Worm (Caenorhabditis elegans) whole organism, dauer: ENCODE results near the gene K09C6.7.
"Not testable (repeated sequence)": the region's sequence is repeated elsewhere in the genome, so short reads cannot be mapped to it uniquely, and the experiment has no call there.

Source experiments
- unc-62 ChIP-seq: sonication (generic microtip); optimal IDR thresholded peaks from 2 replicates; lab custom pipeline; 2017; ENCODE audit warnings: missing biosample characterization, missing genetic modification reagents, missing genetic modification characterization

Gene K09C6.7

ce11 chrV:838984-839471, at the start of gene K09C6.7, which contains the start of gene K09C6.10:
TSS of gene K09C6.7 (minus strand) at chrV:839084.
TSS of gene K09C6.10 (plus strand) at chrV:839421.
- TF ChIP-seq unc-62 (GFP tag; lab: Kevin White, UChicago), result not testable (repeated sequence)

ce11 chrV:884324-884723, 45.4 kb upstream of the K09C6.7 start, which contains the start of gene srj-38:
TSS of gene srj-38 (minus strand) at chrV:884424.
- TF ChIP-seq unc-62 (GFP tag; lab: Kevin White, UChicago), result no peak

- no peak for TF ChIP-seq unc-62 (GFP tag; lab: Kevin White, UChicago)
Measured at ce11 chrV:879171-879570, 40.3 kb upstream of the K09C6.7 start, which contains the start of gene srg-53. TSS of gene srg-53 (plus strand) at chrV:879471.

ce11 chrV:878567-878966, 39.7 kb upstream of the K09C6.7 start, which contains the start of gene T02B11.8:
TSS of gene T02B11.8 (minus strand) at chrV:878667.
- no peak for TF ChIP-seq unc-62 (GFP tag; lab: Kevin White, UChicago)

ce11 chrV:875945-876344, 37.1 kb upstream of the K09C6.7 start, which contains the start of gene T02B11.9:
TSS of gene T02B11.9 (plus strand) at chrV:876245.
- no peak for TF ChIP-seq unc-62 (GFP tag; lab: Kevin White, UChicago)

ce11 chrV:871029-871428, 32.1 kb upstream of the K09C6.7 start, which contains the start of gene T02B11.4:
TSS of gene T02B11.4 (minus strand) at chrV:871129.
- TF ChIP-seq unc-62 (GFP tag; lab: Kevin White, UChicago), result no peak

- TF ChIP-seq unc-62 (GFP tag; lab: Kevin White, UChicago), result no peak
Measured at ce11 chrV:866729-867128, 27.8 kb upstream of the K09C6.7 start, which contains the start of gene T02B11.3. TSS of gene T02B11.3 (minus strand) at chrV:866829.

- TF ChIP-seq unc-62 (GFP tag; lab: Kevin White, UChicago), result no peak
Measured at ce11 chrV:858841-859456, 20.1 kb upstream of the K09C6.7 start.

ce11 chrV:856549-856948, 17.7 kb upstream of the K09C6.7 start, which contains the start of gene K09C6.2:
TSS of gene K09C6.2 (plus strand) at chrV:856849.
- TF ChIP-seq unc-62 (GFP tag; lab: Kevin White, UChicago), result no peak

- TF ChIP-seq unc-62 (GFP tag; lab: Kevin White, UChicago), result no peak
Measured at ce11 chrV:854966-855365, 16.1 kb upstream of the K09C6.7 start, which contains the start of gene K09C6.9. TSS of gene K09C6.9 (minus strand) at chrV:855066.

ce11 chrV:852184-852583, 13.3 kb upstream of the K09C6.7 start, which contains the start of gene K09C6.3:
TSS of gene K09C6.3 (plus strand) at chrV:852484.
- TF ChIP-seq unc-62 (GFP tag; lab: Kevin White, UChicago), result no peak

ce11 chrV:849512-849911, 10.6 kb upstream of the K09C6.7 start, which contains the start of gene srbc-12:
TSS of gene srbc-12 (plus strand) at chrV:849812.
- TF ChIP-seq unc-62 (GFP tag; lab: Kevin White, UChicago), result no peak

- TF ChIP-seq unc-62 (GFP tag; lab: Kevin White, UChicago), result no peak
Measured at ce11 chrV:849042-849441, 10.2 kb upstream of the K09C6.7 start.

ce11 chrV:847521-847920, 8.6 kb upstream of the K09C6.7 start, which contains the start of gene srbc-13:
TSS of gene srbc-13 (plus strand) at chrV:847821.
- TF ChIP-seq unc-62 (GFP tag; lab: Kevin White, UChicago), result no peak

- not testable (repeated sequence) for TF ChIP-seq unc-62 (GFP tag; lab: Kevin White, UChicago)
Measured at ce11 chrV:843118-843517, 4.2 kb upstream of the K09C6.7 start, which contains the start of gene K09C6.8. TSS of gene K09C6.8 (minus strand) at chrV:843218.

- TF ChIP-seq unc-62 (GFP tag; lab: Kevin White, UChicago), result no peak
Measured at ce11 chrV:842611-843010, 3.7 kb upstream of the K09C6.7 start.
